Fruit fly (Drosophila melanogaster): Measurements from ENCODE around the gene CNMa.

DNA sequence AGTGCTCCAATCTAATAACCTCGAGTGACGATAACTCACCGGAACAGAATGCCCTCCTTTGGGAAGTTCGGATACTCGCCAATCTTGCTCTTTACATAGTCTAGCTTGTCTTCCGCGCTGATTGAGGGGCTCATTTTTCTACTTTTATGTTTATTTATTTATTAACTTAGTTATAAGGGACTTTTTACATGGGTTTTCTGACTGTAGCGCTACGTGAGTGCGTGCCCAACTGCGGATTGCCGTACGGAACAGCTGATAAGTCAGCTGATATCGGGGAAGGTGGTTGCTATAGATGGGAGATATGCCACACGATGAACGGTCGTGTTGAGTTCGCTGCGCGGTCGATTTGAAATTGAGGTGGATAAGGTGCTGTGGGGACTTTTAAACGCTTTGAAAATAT, 29.3 kb upstream of the CNMa start, which contains the start of gene Aprt:
- no peak for TF ChIP-seq Myc (optimal IDR thresholded peaks at IDR 0.05)
- no peak for TF ChIP-seq psq (optimal IDR thresholded peaks at IDR 0.05)
- TF ChIP-seq insv (optimal IDR thresholded peaks at IDR 0.05): no peak
- TF ChIP-seq h (optimal IDR thresholded peaks at IDR 0.05): no peak
